Worm (Caenorhabditis elegans): ENCODE results near the gene E01G6.2.

ce11 chrX:12290539-12290938 is 34.1 kb downstream of the E01G6.2 start, which contains the start of gene C04B4.4:
- TF ChIP-seq fkh-3 (tag; optimal IDR thresholded peaks at IDR 0.05), result no peak
- no peak for TF ChIP-seq snpc-3.4 (tag; optimal IDR thresholded peaks at IDR 0.05)
- no peak for TF ChIP-seq dox-1 (GFP tag; IDR thresholded peaks at IDR 0.05)
- no peak for TF ChIP-seq ceh-40 (GFP tag; IDR thresholded peaks at IDR 0.05)
- TF ChIP-seq F39B2.1 (GFP tag; IDR thresholded peaks at IDR 0.05), result no peak
- no peak for TF ChIP-seq ztf-22 (GFP tag; optimal IDR thresholded peaks at IDR 0.05)

Data from whole organism, young adult.